Worm (Caenorhabditis elegans) whole organism, late embryonic: ENCODE results near the gene twk-11.

ENCODE experiments used
- C08G9.2 ChIP-seq: sonication (generic microtip); optimal IDR thresholded peaks from 2 replicates; lab custom pipeline; 2016; ENCODE audit warnings: mild to moderate bottlenecking, missing genetic modification characterization, moderate library complexity, missing compliant biosample characterization
- C38D4.7 ChIP-seq: fragments of 200-800 bp; sonication (Bioruptor generic); optimal IDR thresholded peaks from 2 replicates; lab custom pipeline; 2018; ENCODE audit warnings: mild to moderate bottlenecking, missing genetic modification characterization, moderate library complexity, missing compliant biosample characterization
- F13H6.1 ChIP-seq: sonication (generic microtip); optimal IDR thresholded peaks from 2 replicates; lab custom pipeline; 2016; ENCODE audit warnings: missing genetic modification characterization, missing compliant biosample characterization
- K02D7.2 ChIP-seq: sonication (generic microtip); optimal IDR thresholded peaks from 2 replicates; lab custom pipeline; 2017; ENCODE audit warnings: mild to moderate bottlenecking, missing genetic modification characterization, missing compliant biosample characterization
- Y22D7AL.16 ChIP-seq: sonication (generic microtip); optimal IDR thresholded peaks from 2 replicates; lab custom pipeline; 2016; ENCODE audit warnings: missing genetic modification characterization, missing compliant biosample characterization
- ahr-1 ChIP-seq: sonication (generic microtip); optimal IDR thresholded peaks from 2 replicates; lab custom pipeline; 2016; ENCODE audit warnings: missing genetic modification characterization, missing compliant biosample characterization
- ceh-14 ChIP-seq: sonication (generic microtip); optimal IDR thresholded peaks from 2 replicates; lab custom pipeline; 2016; ENCODE audit warnings: missing genotype, missing genetic modification characterization, missing compliant biosample characterization
- ceh-19 ChIP-seq: fragments of 200-800 bp; sonication (Bioruptor generic); optimal IDR thresholded peaks from 2 replicates; lab custom pipeline; 2018; ENCODE audit warnings: mild to moderate bottlenecking, missing genetic modification characterization, missing compliant biosample characterization
- ceh-22 ChIP-seq: sonication (generic microtip); optimal IDR thresholded peaks from 2 replicates; lab custom pipeline; 2017; ENCODE audit warnings: missing biosample characterization, missing genetic modification characterization
- ceh-24 ChIP-seq: sonication (generic microtip); optimal IDR thresholded peaks from 2 replicates; lab custom pipeline; 2016; ENCODE audit warnings: mild to moderate bottlenecking, missing genetic modification characterization, missing compliant biosample characterization
- ceh-31 ChIP-seq: sonication (generic microtip); optimal IDR thresholded peaks from 2 replicates; lab custom pipeline; 2016; ENCODE audit warnings: missing genetic modification characterization, missing compliant biosample characterization
- ceh-45 ChIP-seq: fragments of 200-800 bp; sonication (Bioruptor generic); IDR thresholded peaks from 2 replicates; pipeline ENCODE4 v1.3.6; 2022; ENCODE audit warnings: missing genetic modification reagents, missing genetic modification characterization, missing compliant biosample characterization
- ceh-6 ChIP-seq: fragments of 200-800 bp; sonication (Bioruptor generic); optimal IDR thresholded peaks from 2 replicates; lab custom pipeline; 2018; ENCODE audit warnings: mild to moderate bottlenecking, missing genetic modification characterization, missing compliant biosample characterization
- che-1 ChIP-seq: sonication (generic microtip); optimal IDR thresholded peaks from 2 replicates; lab custom pipeline; 2016; ENCODE audit warnings: mild to moderate bottlenecking, missing genetic modification characterization, missing compliant biosample characterization
- dve-1 ChIP-seq: sonication (generic microtip); optimal IDR thresholded peaks from 2 replicates; lab custom pipeline; 2017; ENCODE audit warnings: antibody characterized with exemption, mild to moderate bottlenecking, missing genetic modification characterization, missing compliant biosample characterization
- elt-2 ChIP-seq: sonication (generic microtip); optimal IDR thresholded peaks from 2 replicates; lab custom pipeline; 2016; ENCODE audit warnings: missing genetic modification reagents, missing genetic modification characterization, missing compliant biosample characterization
- elt-4 ChIP-seq: sonication (generic microtip); optimal IDR thresholded peaks from 2 replicates; lab custom pipeline; 2016; ENCODE audit warnings: missing genetic modification characterization, missing compliant biosample characterization
- ets-4 ChIP-seq: sonication (generic microtip); optimal IDR thresholded peaks from 2 replicates; lab custom pipeline; 2016; ENCODE audit warnings: missing genetic modification characterization, missing compliant biosample characterization
- fax-1 ChIP-seq: sonication (generic microtip); optimal IDR thresholded peaks from 2 replicates; lab custom pipeline; 2016; ENCODE audit warnings: missing genotype, missing genetic modification characterization, missing compliant biosample characterization
- hlh-13 ChIP-seq: fragments of 200-800 bp; sonication (Bioruptor generic); optimal IDR thresholded peaks from 2 replicates; lab custom pipeline; 2018; ENCODE audit warnings: mild to moderate bottlenecking, missing genetic modification characterization, missing compliant biosample characterization
- hlh-15 ChIP-seq: sonication (generic microtip); optimal IDR thresholded peaks from 2 replicates; lab custom pipeline; 2016; ENCODE audit warnings: missing genetic modification characterization, missing compliant biosample characterization
- hlh-30 ChIP-seq: sonication (generic microtip); optimal IDR thresholded peaks from 2 replicates; lab custom pipeline; 2017; ENCODE audit warnings: antibody characterized with exemption, missing genetic modification characterization, missing compliant biosample characterization; ENCODE audit not compliant: insufficient read depth
- lin-11 ChIP-seq: fragments of 200-800 bp; sonication (Bioruptor generic); optimal IDR thresholded peaks from 2 replicates; lab custom pipeline; 2018; ENCODE audit warnings: mild to moderate bottlenecking, missing genetic modification characterization, missing compliant biosample characterization
- nfya-1 ChIP-seq: sonication (generic microtip); optimal IDR thresholded peaks from 2 replicates; lab custom pipeline; 2017; ENCODE audit warnings: missing genetic modification characterization, mild to moderate bottlenecking, missing compliant biosample characterization, antibody characterized with exemption, moderate library complexity
- nhr-11 ChIP-seq: fragments of 150-350 bp; optimal IDR thresholded peaks from 2 replicates; lab custom pipeline; 2014; ENCODE audit warnings: missing biosample characterization, missing genetic modification characterization
- npax-4 ChIP-seq: sonication (generic microtip); optimal IDR thresholded peaks from 2 replicates; lab custom pipeline; 2016; ENCODE audit warnings: missing genetic modification characterization, missing compliant biosample characterization
- pag-3 ChIP-seq: sonication (generic microtip); optimal IDR thresholded peaks from 2 replicates; lab custom pipeline; 2016; ENCODE audit warnings: missing compliant biosample characterization, missing genetic modification characterization, borderline replicate concordance
- pax-1 ChIP-seq: fragments of 150-350 bp; optimal IDR thresholded peaks from 2 replicates; lab custom pipeline; 2014; ENCODE audit warnings: missing biosample characterization, missing genetic modification characterization
- pqm-1 ChIP-seq: sonication (generic microtip); optimal IDR thresholded peaks from 2 replicates; lab custom pipeline; 2016; ENCODE audit warnings: missing genetic modification characterization, missing compliant biosample characterization
- rnt-1 ChIP-seq: sonication (generic microtip); optimal IDR thresholded peaks from 2 replicates; lab custom pipeline; 2016; ENCODE audit warnings: missing genetic modification characterization, missing compliant biosample characterization
- sox-2 ChIP-seq: fragments of 200-800 bp; sonication (Bioruptor generic); IDR thresholded peaks from 2 replicates; pipeline ENCODE4 v1.3.6; 2022; ENCODE audit warnings: missing genetic modification reagents, missing genetic modification characterization, missing compliant biosample characterization
- tbx-2 ChIP-seq: sonication (generic microtip); optimal IDR thresholded peaks from 2 replicates; lab custom pipeline; 2016; ENCODE audit warnings: missing genetic modification characterization, missing compliant biosample characterization
- tbx-7 ChIP-seq: sonication (generic microtip); optimal IDR thresholded peaks from 2 replicates; lab custom pipeline; 2016; ENCODE audit warnings: missing genotype, missing genetic modification characterization, missing compliant biosample characterization
- unc-42 ChIP-seq: sonication (generic microtip); optimal IDR thresholded peaks from 2 replicates; lab custom pipeline; 2016; ENCODE audit warnings: missing genotype, missing genetic modification characterization, missing compliant biosample characterization
- unc-55 ChIP-seq: sonication (generic microtip); optimal IDR thresholded peaks from 2 replicates; lab custom pipeline; 2017; ENCODE audit warnings: missing biosample characterization, missing genetic modification reagents, missing genetic modification characterization
- unc-86 ChIP-seq: sonication (generic microtip); optimal IDR thresholded peaks from 2 replicates; lab custom pipeline; 2016; ENCODE audit warnings: missing genetic modification characterization, missing compliant biosample characterization
- zip-5 ChIP-seq: sonication (generic microtip); optimal IDR thresholded peaks from 2 replicates; lab custom pipeline; 2016; ENCODE audit warnings: missing genetic modification characterization, missing compliant biosample characterization

The twk-11 gene

DNA sequence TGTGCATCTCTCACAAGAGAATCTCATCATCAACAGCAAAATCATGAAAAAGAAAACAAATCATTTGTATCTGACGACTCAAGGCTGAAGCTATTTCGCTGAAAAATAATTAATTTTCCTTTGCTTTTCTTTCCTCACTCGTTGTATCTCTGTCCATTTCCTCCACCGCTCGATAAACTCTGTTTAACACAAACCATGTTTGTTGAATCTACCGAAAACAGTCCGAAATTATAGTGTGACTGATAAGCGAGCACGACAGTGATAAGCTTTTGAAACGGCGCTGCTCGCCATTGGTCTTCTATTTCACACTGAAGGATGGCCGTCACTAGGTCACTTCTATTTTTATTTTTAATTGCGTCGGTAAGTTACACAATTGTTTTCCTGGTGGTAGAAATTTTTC is 39.3 kb upstream of the twk-11 start, which contains the start of gene npa-1:
Gene npa-1, plus strand, starts transcription at position 142 of the 400 bp plus-strand sequence.
- no peak for TF ChIP-seq C08G9.2
- peak; percentile 45 for TF ChIP-seq elt-2

DNA sequence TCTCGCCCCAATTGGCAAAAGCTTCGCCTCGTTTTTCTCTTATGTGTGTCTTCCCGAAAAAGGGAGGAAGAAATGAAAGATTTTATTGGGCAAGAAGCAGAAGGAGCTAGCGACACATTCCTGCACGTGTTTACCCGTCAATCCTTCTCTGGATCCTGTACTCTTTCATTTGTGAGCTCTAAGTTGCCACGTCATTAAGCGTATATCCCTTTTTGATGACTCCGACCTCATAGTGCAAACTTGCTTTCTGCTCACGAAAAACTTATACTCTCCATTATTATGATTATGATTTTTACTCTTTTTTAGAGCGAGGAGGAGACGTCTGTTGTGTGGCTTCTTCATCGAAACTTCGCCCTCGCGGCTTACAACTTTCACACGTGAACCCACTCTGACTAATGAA is 35.9 kb upstream of the twk-11 start, which contains the start of gene F27B10.1:
Gene F27B10.1, plus strand, starts transcription at position 301 of the 400 bp plus-strand sequence.
- TF ChIP-seq unc-42: no peak
- TF ChIP-seq unc-55: no peak
- no peak for TF ChIP-seq hlh-15 (tag; lab: Kevin White, UChicago)
- TF ChIP-seq dve-1 (tag; lab: Kevin White, UChicago): no peak
- TF ChIP-seq ceh-22 (tag; lab: Kevin White, UChicago): no peak
- no peak for TF ChIP-seq hlh-30 (tag; lab: Kevin White, UChicago)
- no peak for TF ChIP-seq nfya-1 (tag; lab: Kevin White, UChicago)
- TF ChIP-seq elt-4 (tag; lab: Kevin White, UChicago): no peak
- no peak for TF ChIP-seq tbx-2 (tag; lab: Kevin White, UChicago)
- TF ChIP-seq lin-11 (tag; lab: Kevin White, UChicago): no peak
- no peak for TF ChIP-seq ceh-45
- no peak for TF ChIP-seq K02D7.2 (tag; lab: Kevin White, UChicago)
- TF ChIP-seq, all 69 proteins: peak for 0

DNA sequence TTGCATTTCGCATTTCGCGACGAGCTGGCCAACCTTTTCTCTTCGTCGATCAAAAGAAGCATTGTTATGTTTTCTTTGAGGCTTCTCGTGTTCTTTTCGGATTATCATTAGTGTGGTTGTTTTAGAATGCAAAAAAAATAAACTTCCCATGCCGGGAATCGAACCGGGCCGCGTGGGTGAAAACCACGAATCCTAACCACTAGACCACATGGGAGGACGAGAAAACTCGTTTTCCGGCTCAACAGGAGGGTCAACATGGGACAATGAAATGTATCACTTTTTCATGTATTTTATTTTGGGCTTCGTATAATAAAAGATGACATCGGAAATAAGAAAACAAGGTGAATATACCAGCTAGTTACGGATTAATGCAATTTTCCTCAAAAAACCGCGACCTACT is 33.2 kb upstream of the twk-11 start:
- TF ChIP-seq rnt-1: no peak
- TF ChIP-seq ceh-24 (tag; lab: Kevin White, UChicago): no peak
- TF ChIP-seq npax-4 (tag; lab: Kevin White, UChicago): no peak
- no peak for TF ChIP-seq ahr-1 (tag; lab: Kevin White, UChicago)
- TF ChIP-seq unc-86 (tag; lab: Kevin White, UChicago): no peak
- TF ChIP-seq pag-3: no peak
- no peak for TF ChIP-seq C38D4.7
- TF ChIP-seq hlh-13 (GFP tag; lab: Kevin White, UChicago): no peak
- TF ChIP-seq nhr-11 (tag; lab: Kevin White, UChicago): no peak
- TF ChIP-seq C08G9.2: no peak
- TF ChIP-seq ets-4 (tag; lab: Kevin White, UChicago): no peak
- TF ChIP-seq lin-11 (tag; lab: Kevin White, UChicago): no peak
- TF ChIP-seq ceh-19 (GFP tag; lab: Kevin White, UChicago): no peak
- TF ChIP-seq ceh-31 (tag; lab: Kevin White, UChicago): no peak
- TF ChIP-seq, all 69 proteins: peak for 0

DNA sequence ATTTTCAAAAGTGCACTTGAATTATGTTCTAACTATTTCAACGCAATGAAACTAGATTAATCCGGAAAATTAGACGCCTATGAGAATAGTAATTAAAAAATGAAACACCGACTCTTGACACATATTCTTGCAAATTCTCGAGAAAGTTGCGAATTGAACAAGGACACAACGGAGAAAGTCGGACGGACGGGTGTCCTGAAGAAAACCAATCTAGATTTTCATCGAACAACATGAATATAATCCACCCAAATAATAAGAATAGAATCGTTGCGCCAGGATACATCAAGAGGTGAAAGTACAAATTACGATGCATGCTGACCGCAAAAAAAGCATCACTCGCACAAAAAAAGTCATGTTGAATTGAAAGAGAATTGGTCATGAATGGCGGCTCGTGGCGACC is 32.5 kb upstream of the twk-11 start:
- TF ChIP-seq lin-11 (tag; lab: Kevin White, UChicago) (no peak), Y22D7AL.16 (tag; lab: Kevin White, UChicago) (no peak), ceh-6 (no peak), pax-1 (tag; lab: Kevin White, UChicago) (no peak), tbx-7 (tag; lab: Kevin White, UChicago) (no peak)

DNA sequence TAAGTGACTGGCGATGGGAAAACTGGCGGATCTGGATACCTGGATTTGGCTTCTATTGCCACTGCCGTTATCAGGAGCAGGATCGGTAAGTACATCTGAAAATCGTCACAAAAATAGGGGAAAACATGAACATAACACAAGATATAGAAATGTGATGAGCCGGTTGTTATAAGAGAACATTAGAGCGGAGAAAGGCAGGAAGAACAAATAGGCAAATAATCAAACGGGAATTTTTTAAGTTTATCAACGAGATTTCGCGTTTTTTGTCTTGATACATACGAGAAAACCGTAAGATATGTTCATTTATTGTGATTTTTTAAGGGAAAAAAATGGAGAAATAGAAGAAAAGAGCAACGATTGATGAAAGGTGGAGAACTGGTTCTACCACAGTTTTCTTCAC is 28.9 kb upstream of the twk-11 start, which contains the start of gene Y57E12AR.1:
Gene Y57E12AR.1, minus strand, starts transcription at position 101 of the 400 bp plus-strand sequence.
- TF ChIP-seq ceh-14 (tag; lab: Kevin White, UChicago) (no peak), unc-86 (tag; lab: Kevin White, UChicago) (no peak), sox-2 (GFP tag; lab: Robert Waterston, UW) (no peak), pqm-1 (tag; lab: Kevin White, UChicago) (no peak), nhr-11 (tag; lab: Kevin White, UChicago) (no peak), dve-1 (tag; lab: Kevin White, UChicago) (no peak), C08G9.2 (no peak), elt-2 (no peak), fax-1 (tag; lab: Kevin White, UChicago) (no peak), tbx-2 (tag; lab: Kevin White, UChicago) (no peak), ceh-45 (no peak), F13H6.1 (tag; lab: Kevin White, UChicago) (no peak), zip-5 (tag; lab: Kevin White, UChicago) (no peak), che-1 (tag; lab: Kevin White, UChicago) (no peak), unc-42 (no peak)
- TF ChIP-seq, all 69 proteins: peak for 0
